Fruit fly (Drosophila melanogaster) Kc167 (cell line): ENCODE results near the gene Ppat-Dpck.

Experiments used
- Myc ChIP-seq: fragments of >200 bp; optimal IDR thresholded peaks from 2 replicates; lab custom pipeline; 2017; ENCODE audit warnings: missing external identifiers
- Sin3A ChIP-seq: fragments of >200 bp; optimal IDR thresholded peaks from 2 replicates; lab custom pipeline; 2018; ENCODE audit warnings: missing external identifiers
- h ChIP-seq: fragments of >200 bp; optimal IDR thresholded peaks from 3 replicates; lab custom pipeline; 2018; ENCODE audit warnings: missing external identifiers
- insv ChIP-seq: fragments of >200 bp; optimal IDR thresholded peaks from 3 replicates; lab custom pipeline; 2018; ENCODE audit warnings: missing external identifiers
- psq ChIP-seq: fragments of >200 bp; optimal IDR thresholded peaks from 2 replicates; lab custom pipeline; 2017; ENCODE audit warnings: missing external identifiers
- ttk ChIP-seq: sonication (Bioruptor generic); optimal IDR thresholded peaks from 2 replicates; lab custom pipeline; 2017; ENCODE audit warnings: missing external identifiers

Ppat-Dpck gene

dm6 chr3L:5768532-5769497 is at the start of gene Ppat-Dpck, which contains the start of gene scny:
Gene Ppat-Dpck (minus strand): TSS chr3L:5768794.
Gene scny (plus strand): TSS chr3L:5769002.
- TF ChIP-seq h (lab: Kevin White, UChicago): no peak
- TF ChIP-seq insv (lab: Kevin White, UChicago): no peak
- TF ChIP-seq Sin3A: no peak
- TF ChIP-seq psq (lab: Kevin White, UChicago): peak; percentile 65
- TF ChIP-seq Myc (lab: Kevin White, UChicago): no peak
- no peak for TF ChIP-seq ttk (lab: Kevin White, UChicago)

- TF ChIP-seq Sin3A (no peak), insv (lab: Kevin White, UChicago) (no peak), psq (lab: Kevin White, UChicago) (no peak), Myc (lab: Kevin White, UChicago) (no peak), ttk (lab: Kevin White, UChicago) (no peak), h (lab: Kevin White, UChicago) (no peak)
Observed at dm6 chr3L:5817177-5817576, 48.6 kb upstream of the Ppat-Dpck start.

dm6 chr3L:5813016-5813415 is 44.4 kb upstream of the Ppat-Dpck start, which contains the start of gene mad2:
Gene mad2 (minus strand): TSS chr3L:5813093.
- TF ChIP-seq Myc (lab: Kevin White, UChicago): no peak
- no peak for TF ChIP-seq insv (lab: Kevin White, UChicago)
- TF ChIP-seq Sin3A: no peak
- no peak for TF ChIP-seq h (lab: Kevin White, UChicago)
- no peak for TF ChIP-seq psq (lab: Kevin White, UChicago)
- no peak for TF ChIP-seq ttk (lab: Kevin White, UChicago)

- TF ChIP-seq insv (lab: Kevin White, UChicago) (no peak), Myc (lab: Kevin White, UChicago) (no peak), h (lab: Kevin White, UChicago) (no peak), ttk (lab: Kevin White, UChicago) (no peak), Sin3A (no peak), psq (lab: Kevin White, UChicago) (no peak)
Observed at dm6 chr3L:5810633-5811341, 42.2 kb upstream of the Ppat-Dpck start, which contains the start of the genes S6k and kri. Gene S6k (minus strand): TSS chr3L:5810931. Gene kri (plus strand): TSS chr3L:5810973.

dm6 chr3L:5809642-5810279 is 41.2 kb upstream of the Ppat-Dpck start:
- TF ChIP-seq ttk (lab: Kevin White, UChicago) (no peak), h (lab: Kevin White, UChicago) (no peak), psq (lab: Kevin White, UChicago) (no peak), insv (lab: Kevin White, UChicago) (no peak)

dm6 chr3L:5809201-5809584 is 40.6 kb upstream of the Ppat-Dpck start:
- TF ChIP-seq insv (lab: Kevin White, UChicago): no peak
- no peak for TF ChIP-seq Sin3A
- TF ChIP-seq h (lab: Kevin White, UChicago): no peak
- no peak for TF ChIP-seq Myc (lab: Kevin White, UChicago)
- no peak for TF ChIP-seq ttk (lab: Kevin White, UChicago)
- no peak for TF ChIP-seq psq (lab: Kevin White, UChicago)

- no peak for TF ChIP-seq insv (lab: Kevin White, UChicago)
- TF ChIP-seq h (lab: Kevin White, UChicago): no peak
- TF ChIP-seq ttk (lab: Kevin White, UChicago): no peak
- no peak for TF ChIP-seq Myc (lab: Kevin White, UChicago)
Observed at dm6 chr3L:5808540-5809200, 40.1 kb upstream of the Ppat-Dpck start.

- TF ChIP-seq psq (lab: Kevin White, UChicago) (no peak), Myc (lab: Kevin White, UChicago) (no peak), insv (lab: Kevin White, UChicago) (no peak), Sin3A (no peak), ttk (lab: Kevin White, UChicago) (no peak)
Observed at dm6 chr3L:5808101-5808433, 39.5 kb upstream of the Ppat-Dpck start.

- TF ChIP-seq Myc (lab: Kevin White, UChicago) (no peak), insv (lab: Kevin White, UChicago) (no peak)
Observed at dm6 chr3L:5807370-5808100, 38.9 kb upstream of the Ppat-Dpck start.

dm6 chr3L:5802733-5803132 is 34.1 kb upstream of the Ppat-Dpck start, which contains the start of gene CG42272:
Gene CG42272 (plus strand): TSS chr3L:5803033.
- TF ChIP-seq h (lab: Kevin White, UChicago) (no peak), insv (lab: Kevin White, UChicago) (no peak), ttk (lab: Kevin White, UChicago) (no peak), psq (lab: Kevin White, UChicago) (no peak), Sin3A (no peak), Myc (lab: Kevin White, UChicago) (no peak)
